Fruit fly (Drosophila melanogaster): ENCODE measurements around the gene CG10097.

DNA sequence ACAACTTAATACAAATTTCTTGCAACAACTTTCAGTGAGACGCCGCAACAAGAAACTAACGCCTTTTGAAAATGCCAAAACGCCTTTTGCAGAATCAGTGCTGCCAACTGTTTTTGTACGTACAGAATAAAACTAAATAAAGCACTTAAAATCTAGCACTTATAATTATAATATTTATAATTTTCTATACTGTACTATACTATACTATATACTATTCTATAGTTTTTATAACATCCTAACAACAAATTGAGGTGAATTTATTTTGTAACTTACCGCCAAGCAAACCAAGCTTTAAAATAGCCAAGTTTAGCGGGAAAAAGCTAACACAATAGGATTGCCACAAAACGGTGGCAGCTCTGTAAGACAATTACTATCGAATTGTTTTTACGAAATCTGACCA lies 38.0 kb upstream of the CG10097 start, which contains the start of the genes Aos1 and Srlp:
- no peak for TF ChIP-seq CG12605 (GFP tag; IDR thresholded peaks at IDR 0.05)
- TF ChIP-seq EcR (GFP tag; optimal IDR thresholded peaks at IDR 0.05): no peak
- no peak for TF ChIP-seq rn (GFP tag; IDR thresholded peaks at IDR 0.05)
- TF ChIP-seq CG13204 (GFP tag; optimal IDR thresholded peaks at IDR 0.05): no peak
- 0 out of 2 replicates have a peak, but pooled peaks have one; percentile 29 for TF ChIP-seq CG32121 (GFP tag; IDR thresholded peaks at IDR 0.05)
- TF ChIP-seq CG4496 (GFP tag; IDR thresholded peaks at IDR 0.05): no peak
- TF ChIP-seq gl (tag; optimal IDR thresholded peaks at IDR 0.05): no peak
- no peak for TF ChIP-seq CG8301 (tag; optimal IDR thresholded peaks at IDR 0.05)
- TF ChIP-seq CG15710 (tag; optimal IDR thresholded peaks at IDR 0.05): peak; percentile 63
- TF ChIP-seq Snoo (tag; optimal IDR thresholded peaks at IDR 0.05): peak; percentile 32
